Fruit fly (Drosophila melanogaster) whole organism, adult: ENCODE data around the gene CG32099.

Experiments used
- CG11617 ChIP-seq: fragments of 200-800 bp; sonication (Bioruptor generic); optimal IDR thresholded peaks from 2 replicates; lab custom pipeline; 2017; ENCODE audit warnings: mild to moderate bottlenecking, missing biosample characterization, missing genetic modification reagents, missing genetic modification characterization
- CG12768 ChIP-seq: fragments of 200-800 bp; sonication (Bioruptor generic); optimal IDR thresholded peaks from 2 replicates; lab custom pipeline; 2017; ENCODE audit warnings: missing biosample characterization, missing genetic modification characterization, mild to moderate bottlenecking, moderate library complexity, missing genetic modification reagents
- CG14711 ChIP-seq: fragments of 200-800 bp; sonication (Bioruptor generic); optimal IDR thresholded peaks from 2 replicates; lab custom pipeline; 2018; ENCODE audit warnings: missing biosample characterization, mild to moderate bottlenecking, missing genetic modification characterization, moderate library complexity
- CG1620 ChIP-seq: fragments of 200-800 bp; sonication (Bioruptor generic); optimal IDR thresholded peaks from 2 replicates; lab custom pipeline; 2016; ENCODE audit warnings: missing biosample characterization, missing genetic modification characterization
- CG33017 ChIP-seq: fragments of 200-800 bp; sonication (Bioruptor generic); optimal IDR thresholded peaks from 2 replicates; lab custom pipeline; 2018; ENCODE audit warnings: missing biosample characterization, mild to moderate bottlenecking, missing genetic modification characterization, moderate library complexity
- CG5204 ChIP-seq: fragments of 200-800 bp; sonication (Bioruptor generic); optimal IDR thresholded peaks from 2 replicates; lab custom pipeline; 2016; ENCODE audit warnings: missing biosample characterization, missing genetic modification characterization
- CG7045 ChIP-seq: fragments of 200-800 bp; sonication (Bioruptor generic); optimal IDR thresholded peaks from 2 replicates; lab custom pipeline; 2017; ENCODE audit warnings: missing biosample characterization, mild to moderate bottlenecking, missing genetic modification characterization
- CG7101 ChIP-seq: fragments of 200-800 bp; sonication (Bioruptor generic); optimal IDR thresholded peaks from 2 replicates; lab custom pipeline; 2018; ENCODE audit warnings: missing biosample characterization, mild to moderate bottlenecking, missing genetic modification characterization, moderate library complexity
- Clk ChIP-seq: fragments of 200-800 bp; sonication (Bioruptor generic); optimal IDR thresholded peaks from 2 replicates; lab custom pipeline; 2017; ENCODE audit warnings: missing biosample characterization, missing genetic modification characterization
- Crg-1 ChIP-seq: fragments of 200-800 bp; sonication (Bioruptor generic); optimal IDR thresholded peaks from 2 replicates; lab custom pipeline; 2016; ENCODE audit warnings: missing biosample characterization, missing genetic modification characterization
- Hr96 ChIP-seq: fragments of 200-800 bp; sonication (Bioruptor generic); optimal IDR thresholded peaks from 2 replicates; lab custom pipeline; 2016; ENCODE audit warnings: missing biosample characterization, missing genetic modification characterization
- Mnt ChIP-seq: fragments of 200-800 bp; sonication (Bioruptor generic); optimal IDR thresholded peaks from 2 replicates; lab custom pipeline; 2016; ENCODE audit warnings: missing biosample characterization, mild to moderate bottlenecking, missing genetic modification characterization
- bab1 ChIP-seq: fragments of 200-800 bp; sonication (Bioruptor generic); optimal IDR thresholded peaks from 3 replicates; lab custom pipeline; 2019; ENCODE audit warnings: missing biosample characterization, mild to moderate bottlenecking, missing genetic modification characterization, moderate library complexity
- cic ChIP-seq: fragments of 200-800 bp; sonication (Bioruptor generic); optimal IDR thresholded peaks from 2 replicates; lab custom pipeline; 2017; ENCODE audit warnings: missing biosample characterization, mild to moderate bottlenecking, missing genetic modification characterization, moderate library complexity
- cnc ChIP-seq, 2 experiments: fragments of >200 bp; optimal IDR thresholded peaks; 2 replicates each; lab custom pipeline; 2017
- kay ChIP-seq: fragments of 200-800 bp; sonication (Bioruptor generic); peaks from one replicate; lab custom pipeline; 2016; ENCODE audit warnings: missing biosample characterization, missing genetic modification characterization, borderline replicate concordance
- ovo ChIP-seq: fragments of 200-800 bp; sonication (Bioruptor generic); optimal IDR thresholded peaks from 2 replicates; lab custom pipeline; 2016; ENCODE audit warnings: missing biosample characterization, missing genetic modification characterization
- pad ChIP-seq: fragments of 200-800 bp; sonication (Bioruptor generic); optimal IDR thresholded peaks from 3 replicates; lab custom pipeline; 2017; ENCODE audit warnings: missing biosample characterization, missing genetic modification characterization, mild to moderate bottlenecking, moderate library complexity, missing genetic modification reagents
- tj ChIP-seq: fragments of 200-800 bp; sonication (Bioruptor generic); optimal IDR thresholded peaks from 3 replicates; lab custom pipeline; 2017; ENCODE audit warnings: missing biosample characterization, mild to moderate bottlenecking, missing genetic modification characterization, moderate library complexity
- toe ChIP-seq: fragments of 200-800 bp; sonication (Bioruptor generic); optimal IDR thresholded peaks from 2 replicates; lab custom pipeline; 2016; ENCODE audit warnings: missing biosample characterization, missing genetic modification characterization

The CG32099 gene

DNA sequence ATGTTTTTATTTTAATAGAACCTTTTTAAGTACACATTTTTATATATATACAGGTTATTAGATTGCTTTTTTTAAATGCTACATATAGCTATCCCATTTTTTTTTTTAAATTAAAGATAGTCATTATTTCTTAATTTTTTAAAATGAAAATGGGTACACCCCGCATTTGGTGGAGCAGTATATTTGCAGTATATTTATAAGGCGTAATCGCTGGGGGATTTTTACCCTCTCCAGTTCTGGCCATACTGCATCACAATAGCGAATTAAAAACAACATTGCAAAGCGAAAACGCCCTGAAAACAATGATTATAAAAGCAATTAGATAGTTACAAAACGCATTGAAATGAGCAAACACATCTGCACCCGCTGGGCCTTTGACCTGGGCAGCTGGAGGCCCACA, at the start of gene CG32099:
Gene CG32099, plus strand, starts transcription at position 250 of the 400 bp plus-strand sequence.
- TF ChIP-seq Clk (no peak), CG14711 (tag; lab: Kevin White, UChicago) (peak; percentile 13)

dm6 chr3L:12099329-12100031, 49.6 kb upstream of the CG32099 start:
- no peak for TF ChIP-seq Clk
- TF ChIP-seq CG1620: no peak
- TF ChIP-seq toe (GFP tag; lab: Kevin White, UChicago): no peak
- no peak for TF ChIP-seq tj (GFP tag; lab: Kevin White, UChicago)
- no peak for TF ChIP-seq Mnt (GFP tag; lab: Kevin White, UChicago)
- no peak for TF ChIP-seq cnc (optimal IDR thresholded peaks at IDR 0.05; lab: Kevin White, UChicago)
- no peak for TF ChIP-seq CG14711 (tag; lab: Kevin White, UChicago)
- no peak for TF ChIP-seq CG7101
- TF ChIP-seq Hr96 (GFP tag; lab: Kevin White, UChicago): no peak
- no peak for TF ChIP-seq CG5204 (GFP tag; lab: Kevin White, UChicago)
- TF ChIP-seq bab1 (GFP tag; lab: Kevin White, UChicago): no peak
- TF ChIP-seq CG33017 (tag; lab: Kevin White, UChicago): no peak
- no peak for TF ChIP-seq CG11617 (GFP tag; lab: Kevin White, UChicago)
- no peak for TF ChIP-seq CG7045 (GFP tag; lab: Kevin White, UChicago)

DNA sequence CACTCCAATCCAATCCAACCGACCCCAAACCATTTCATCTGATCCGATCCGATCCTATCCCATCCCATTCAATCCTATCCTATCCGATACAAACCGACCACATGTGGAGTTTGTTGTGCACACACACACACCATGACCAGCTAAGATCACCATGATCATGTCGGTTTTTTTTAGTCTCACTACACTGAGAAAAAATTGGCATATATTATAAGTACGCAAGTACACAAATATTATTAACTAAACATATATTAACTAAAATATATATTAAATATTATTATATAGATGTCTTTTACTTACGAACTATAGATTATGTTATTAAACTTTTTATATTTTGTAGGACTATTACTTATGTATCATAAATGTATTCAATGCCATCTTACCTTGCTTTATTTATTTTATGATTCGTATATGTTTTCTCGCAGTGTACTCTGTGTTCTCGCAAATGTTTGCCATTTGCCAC, 47.1 kb upstream of the CG32099 start:
- no peak for TF ChIP-seq tj (GFP tag; lab: Kevin White, UChicago)
- no peak for TF ChIP-seq CG14711 (tag; lab: Kevin White, UChicago)
- TF ChIP-seq CG12768 (GFP tag; lab: Kevin White, UChicago): no peak
- TF ChIP-seq CG1620: no peak
- TF ChIP-seq CG11617 (GFP tag; lab: Kevin White, UChicago): no peak
- no peak for TF ChIP-seq pad (GFP tag; lab: Kevin White, UChicago)
- TF ChIP-seq Crg-1: no peak
- no peak for TF ChIP-seq CG33017 (tag; lab: Kevin White, UChicago)
- TF ChIP-seq Clk: no peak
- TF ChIP-seq Hr96 (GFP tag; lab: Kevin White, UChicago): no peak
- TF ChIP-seq cic: no peak
- TF ChIP-seq toe (GFP tag; lab: Kevin White, UChicago): no peak
- TF ChIP-seq CG7045 (GFP tag; lab: Kevin White, UChicago): no peak
- no peak for TF ChIP-seq ovo
- TF ChIP-seq kay (GFP tag; lab: Kevin White, UChicago): no peak
- no peak for TF ChIP-seq cnc (optimal IDR thresholded peaks at IDR 0.05; lab: Kevin White, UChicago)
- no peak for TF ChIP-seq CG5204 (GFP tag; lab: Kevin White, UChicago)
- TF ChIP-seq CG7101: no peak
- TF ChIP-seq Mnt (GFP tag; lab: Kevin White, UChicago): no peak
- TF ChIP-seq bab1 (GFP tag; lab: Kevin White, UChicago): no peak

- TF ChIP-seq Hr96 (GFP tag; lab: Kevin White, UChicago): no peak
- TF ChIP-seq CG7045 (GFP tag; lab: Kevin White, UChicago): no peak
- no peak for TF ChIP-seq CG1620
- TF ChIP-seq bab1 (GFP tag; lab: Kevin White, UChicago): no peak
- TF ChIP-seq pad (GFP tag; lab: Kevin White, UChicago): no peak
- TF ChIP-seq CG12768 (GFP tag; lab: Kevin White, UChicago): no peak
- no peak for TF ChIP-seq kay (GFP tag; lab: Kevin White, UChicago)
- no peak for TF ChIP-seq CG5204 (GFP tag; lab: Kevin White, UChicago)
- TF ChIP-seq Crg-1: no peak
- no peak for TF ChIP-seq CG11617 (GFP tag; lab: Kevin White, UChicago)
- TF ChIP-seq CG7101: no peak
- no peak for TF ChIP-seq ovo
- TF ChIP-seq toe (GFP tag; lab: Kevin White, UChicago): no peak
- TF ChIP-seq cnc (optimal IDR thresholded peaks at IDR 0.05; lab: Kevin White, UChicago): no peak
- no peak for TF ChIP-seq Clk
- TF ChIP-seq tj (GFP tag; lab: Kevin White, UChicago): no peak
- TF ChIP-seq CG33017 (tag; lab: Kevin White, UChicago): no peak
Measured at dm6 chr3L:12107378-12107777, 41.7 kb upstream of the CG32099 start.

- no peak for TF ChIP-seq cnc (optimal IDR thresholded peaks at IDR 0.05; lab: Kevin White, UChicago)
- no peak for TF ChIP-seq tj (GFP tag; lab: Kevin White, UChicago)
- TF ChIP-seq CG14711 (tag; lab: Kevin White, UChicago): no peak
- no peak for TF ChIP-seq cic
- no peak for TF ChIP-seq toe (GFP tag; lab: Kevin White, UChicago)
- no peak for TF ChIP-seq Hr96 (GFP tag; lab: Kevin White, UChicago)
- no peak for TF ChIP-seq CG33017 (tag; lab: Kevin White, UChicago)
- no peak for TF ChIP-seq Crg-1
- TF ChIP-seq Mnt (GFP tag; lab: Kevin White, UChicago): no peak
- TF ChIP-seq CG12768 (GFP tag; lab: Kevin White, UChicago): no peak
- no peak for TF ChIP-seq CG7045 (GFP tag; lab: Kevin White, UChicago)
- no peak for TF ChIP-seq CG5204 (GFP tag; lab: Kevin White, UChicago)
- no peak for TF ChIP-seq CG11617 (GFP tag; lab: Kevin White, UChicago)
- TF ChIP-seq pad (GFP tag; lab: Kevin White, UChicago): no peak
- no peak for TF ChIP-seq ovo
- no peak for TF ChIP-seq bab1 (GFP tag; lab: Kevin White, UChicago)
- no peak for TF ChIP-seq Clk
Measured at dm6 chr3L:12108515-12108914, 40.6 kb upstream of the CG32099 start.
